Fruit fly (Drosophila melanogaster) whole organism, embryonic: ENCODE results near the gene Sptz.

ENCODE experiments used
- Antp ChIP-seq: fragments of 200-800 bp; sonication (Bioruptor generic); optimal IDR thresholded peaks from 3 replicates; lab custom pipeline; 2016; ENCODE audit warnings: missing biosample characterization, missing genetic modification characterization
- Bgb ChIP-seq: fragments of 200-800 bp; sonication (Bioruptor generic); IDR thresholded peaks from 2 replicates; pipeline ENCODE4 v1.3.6; 2022; ENCODE audit warnings: missing biosample characterization, missing genetic modification characterization; ENCODE audit not compliant: partially characterized antibody
- CG10654 ChIP-seq: fragments of 200-800 bp; sonication (Bioruptor generic); optimal IDR thresholded peaks from 2 replicates; lab custom pipeline; 2016; ENCODE audit warnings: missing biosample characterization, missing genetic modification characterization
- CG11093 ChIP-seq: fragments of 200-800 bp; sonication (Bioruptor generic); IDR thresholded peaks from 3 replicates; pipeline ENCODE4 v1.3.6; 2022; ENCODE audit warnings: missing biosample characterization, missing genetic modification characterization
- CG11247 ChIP-seq: fragments of 200-800 bp; sonication (Bioruptor generic); IDR thresholded peaks from 2 replicates; pipeline ENCODE4 v1.3.6; 2022; ENCODE audit warnings: missing biosample characterization, missing genetic modification characterization
- CG12155 ChIP-seq: fragments of 200-800 bp; sonication (Bioruptor generic); optimal IDR thresholded peaks from 3 replicates; lab custom pipeline; 2016; ENCODE audit warnings: missing biosample characterization, missing genetic modification characterization
- CG12744 ChIP-seq: fragments of 200-800 bp; sonication (Bioruptor generic); optimal IDR thresholded peaks from 2 replicates; lab custom pipeline; 2016; ENCODE audit warnings: missing biosample characterization, missing genetic modification characterization
- CG12942 ChIP-seq: fragments of 200-800 bp; sonication (Bioruptor generic); optimal IDR thresholded peaks from 3 replicates; lab custom pipeline; 2016; ENCODE audit warnings: missing biosample characterization, missing genetic modification characterization
- CG13894 ChIP-seq: fragments of 200-800 bp; sonication (Bioruptor generic); optimal IDR thresholded peaks from 3 replicates; lab custom pipeline; 2018; ENCODE audit warnings: missing biosample characterization, mild to moderate bottlenecking, missing genetic modification characterization, moderate library complexity
- CG14050 ChIP-seq: fragments of 200-800 bp; sonication (Bioruptor generic); IDR thresholded peaks from 3 replicates; pipeline ENCODE4 v1.3.6; 2022; ENCODE audit warnings: missing biosample characterization, missing genetic modification characterization
- CG3163 ChIP-seq: fragments of 200-800 bp; sonication (Bioruptor generic); optimal IDR thresholded peaks from 3 replicates; lab custom pipeline; 2016; ENCODE audit warnings: missing biosample characterization, missing genetic modification characterization
- CG3847 ChIP-seq: fragments of 200-800 bp; sonication (Bioruptor generic); IDR thresholded peaks from 2 replicates; pipeline ENCODE4 v1.3.6; 2022; ENCODE audit warnings: missing biosample characterization, missing genetic modification characterization
- CG4820 ChIP-seq: fragments of 200-800 bp; sonication (Bioruptor generic); optimal IDR thresholded peaks from 3 replicates; lab custom pipeline; 2016; ENCODE audit warnings: missing biosample characterization, missing genetic modification characterization
- CG6683 ChIP-seq: fragments of 200-800 bp; sonication (Bioruptor generic); optimal IDR thresholded peaks from 2 replicates; lab custom pipeline; 2017; ENCODE audit warnings: missing biosample characterization, mild to moderate bottlenecking, missing genetic modification characterization, missing genetic modification reagents
- CG6854 ChIP-seq: fragments of 200-800 bp; sonication (Bioruptor generic); optimal IDR thresholded peaks from 3 replicates; lab custom pipeline; 2017; ENCODE audit warnings: missing biosample characterization, mild to moderate bottlenecking, missing genetic modification characterization
- CG8281 ChIP-seq: fragments of 200-800 bp; sonication (Bioruptor generic); optimal IDR thresholded peaks from 2 replicates; lab custom pipeline; 2018; ENCODE audit warnings: missing biosample characterization, mild to moderate bottlenecking, missing genetic modification characterization, moderate library complexity
- CoRest ChIP-seq: fragments of 200-800 bp; sonication (Bioruptor generic); optimal IDR thresholded peaks from 3 replicates; lab custom pipeline; 2018; ENCODE audit warnings: missing biosample characterization, mild to moderate bottlenecking, missing genetic modification characterization, moderate library complexity
- D ChIP-seq, 2 experiments: fragments of 200-800 bp in 1 of 2; fragments of >200 bp in 1 of 2; sonication (Bioruptor generic) in 1 of 2; optimal IDR thresholded peaks; 2 replicates in 1 of 2; 3 replicates in 1 of 2; lab custom pipeline; 2017; ENCODE audit warnings: mild to moderate bottlenecking in 1 of 2, missing biosample characterization in 1 of 2, missing genetic modification characterization in 1 of 2, missing genetic modification reagents in 1 of 2
- Dip2 ChIP-seq: fragments of 200-800 bp; sonication (Bioruptor generic); IDR thresholded peaks from 2 replicates; pipeline ENCODE4 v1.3.6; 2022; ENCODE audit warnings: missing biosample characterization, missing genetic modification characterization
- E2f2 ChIP-seq: fragments of 200-800 bp; sonication (Bioruptor generic); IDR thresholded peaks from 2 replicates; pipeline ENCODE4 v1.3.6; 2022; ENCODE audit warnings: missing biosample characterization, missing genetic modification characterization
- Hr51 ChIP-seq, 2 experiments: fragments of 200-800 bp; sonication (Bioruptor generic); optimal IDR thresholded peaks; 2 replicates in 1 of 2; 3 replicates in 1 of 2; lab custom pipeline; 2016 to 2018; ENCODE audit warnings: missing biosample characterization in 2 of 2, missing genetic modification characterization in 2 of 2, mild to moderate bottlenecking in 1 of 2, moderate library complexity in 1 of 2
- Med ChIP-seq: fragments of 200-800 bp; sonication (Bioruptor generic); peaks from one replicate; lab custom pipeline; 2016; ENCODE audit warnings: missing biosample characterization, missing genetic modification characterization, mild to moderate bottlenecking, inconsistent platforms, moderate library complexity
- Mrtf ChIP-seq: fragments of 200-800 bp; sonication (Bioruptor generic); IDR thresholded peaks from 3 replicates; pipeline ENCODE4 v1.3.6; 2022; ENCODE audit warnings: missing biosample characterization, missing genetic modification characterization
- NfI ChIP-seq: fragments of 200-800 bp; sonication (Bioruptor generic); optimal IDR thresholded peaks from 3 replicates; lab custom pipeline; 2018; ENCODE audit warnings: missing biosample characterization, mild to moderate bottlenecking, missing genetic modification characterization, moderate library complexity
- Sox102F ChIP-seq: fragments of 200-800 bp; sonication (Bioruptor generic); optimal IDR thresholded peaks from 2 replicates; lab custom pipeline; 2018; ENCODE audit warnings: missing biosample characterization, mild to moderate bottlenecking, missing genetic modification characterization, moderate library complexity
- Spps ChIP-seq: fragments of 200-800 bp; sonication (Bioruptor generic); optimal IDR thresholded peaks from 2 replicates; lab custom pipeline; 2018; ENCODE audit warnings: missing biosample characterization, mild to moderate bottlenecking, missing genetic modification characterization
- Ssrp ChIP-seq: fragments of 200-800 bp; sonication (Bioruptor generic); optimal IDR thresholded peaks from 2 replicates; lab custom pipeline; 2018; ENCODE audit warnings: missing biosample characterization, mild to moderate bottlenecking, missing genetic modification characterization, moderate library complexity
- Taf1 ChIP-seq: fragments of 200-800 bp; sonication (Bioruptor generic); IDR thresholded peaks from 2 replicates; pipeline ENCODE4 v1.3.6; 2022; ENCODE audit warnings: missing biosample characterization, missing genetic modification characterization
- crol ChIP-seq: fragments of 200-800 bp; sonication (Bioruptor generic); IDR thresholded peaks from 2 replicates; pipeline ENCODE4 v1.3.6; 2022; ENCODE audit warnings: missing biosample characterization, missing genetic modification characterization
- dm ChIP-seq: fragments of 200-800 bp; sonication (Bioruptor generic); optimal IDR thresholded peaks from 3 replicates; lab custom pipeline; 2016; ENCODE audit warnings: missing biosample characterization, missing genetic modification characterization
- dpn ChIP-seq, 2 experiments: fragments of 200-800 bp; sonication (Bioruptor generic); optimal IDR thresholded peaks; 3 replicates each; lab custom pipeline; 2016; ENCODE audit warnings: missing biosample characterization in 2 of 2, missing genetic modification characterization in 2 of 2
- eyg ChIP-seq: fragments of 200-800 bp; sonication (Bioruptor generic); optimal IDR thresholded peaks from 3 replicates; lab custom pipeline; 2016; ENCODE audit warnings: missing biosample characterization, missing genetic modification characterization
- ham ChIP-seq: fragments of 200-800 bp; sonication (Bioruptor generic); IDR thresholded peaks from 2 replicates; pipeline ENCODE4 v1.3.6; 2022; ENCODE audit warnings: missing biosample characterization, missing genetic modification characterization
- jing ChIP-seq: fragments of 200-800 bp; sonication (Bioruptor generic); optimal IDR thresholded peaks from 2 replicates; lab custom pipeline; 2018; ENCODE audit warnings: missing biosample characterization, mild to moderate bottlenecking, missing genetic modification characterization
- lab ChIP-seq: fragments of 200-800 bp; sonication (Bioruptor generic); optimal IDR thresholded peaks from 3 replicates; lab custom pipeline; 2017; ENCODE audit warnings: missing biosample characterization, missing genetic modification characterization, mild to moderate bottlenecking, moderate library complexity, missing genetic modification reagents
- oc ChIP-seq: fragments of 200-800 bp; sonication (Bioruptor generic); optimal IDR thresholded peaks from 2 replicates; lab custom pipeline; 2018; ENCODE audit warnings: missing biosample characterization, mild to moderate bottlenecking, missing genetic modification characterization, moderate library complexity
- otp ChIP-seq: fragments of 200-800 bp; sonication (Bioruptor generic); IDR thresholded peaks from 3 replicates; pipeline ENCODE4, ENCODE4 v1.3.6; 2022; ENCODE audit warnings: missing biosample characterization, missing genetic modification characterization
- pfk ChIP-seq: fragments of 200-800 bp; sonication (Bioruptor generic); optimal IDR thresholded peaks from 2 replicates; lab custom pipeline; 2018; ENCODE audit warnings: missing biosample characterization, mild to moderate bottlenecking, missing genetic modification characterization, moderate library complexity
- pum ChIP-seq: fragments of 200-800 bp; sonication (Bioruptor generic); optimal IDR thresholded peaks from 2 replicates; lab custom pipeline; 2016; ENCODE audit warnings: missing biosample characterization, missing genetic modification characterization
- scrt ChIP-seq: fragments of 200-800 bp; sonication (Bioruptor generic); optimal IDR thresholded peaks from 2 replicates; lab custom pipeline; 2018; ENCODE audit warnings: missing biosample characterization, mild to moderate bottlenecking, missing genetic modification characterization, moderate library complexity
- seq ChIP-seq: fragments of 200-800 bp; sonication (Bioruptor generic); IDR thresholded peaks from 2 replicates; pipeline ENCODE4 v1.3.6; 2022; ENCODE audit warnings: missing biosample characterization, missing genetic modification characterization
- so ChIP-seq: fragments of 200-800 bp; sonication (Bioruptor generic); IDR thresholded peaks from 3 replicates; pipeline ENCODE4 v1.3.6; 2022; ENCODE audit warnings: missing biosample characterization, missing genetic modification characterization
- tll ChIP-seq, 2 experiments: fragments of 200-800 bp in 1 of 2; fragments of >200 bp in 1 of 2; sonication (Bioruptor generic) in 1 of 2; optimal IDR thresholded peaks; 2 replicates each; lab custom pipeline; 2017 to 2019; ENCODE audit warnings: missing biosample characterization in 2 of 2, missing genetic modification characterization in 2 of 2, mild to moderate bottlenecking in 1 of 2, moderate library complexity in 1 of 2
- twi ChIP-seq: fragments of 200-800 bp; optimal IDR thresholded peaks from 2 replicates; lab custom pipeline; 2019; ENCODE audit warnings: missing biosample characterization, mild to moderate bottlenecking, missing genetic modification characterization, moderate library complexity
- unpg ChIP-seq: fragments of 200-800 bp; sonication (Bioruptor generic); optimal IDR thresholded peaks from 3 replicates; lab custom pipeline; 2018; ENCODE audit warnings: missing biosample characterization, mild to moderate bottlenecking, missing genetic modification characterization, moderate library complexity
- vfl ChIP-seq: fragments of 200-800 bp; sonication (Bioruptor generic); optimal IDR thresholded peaks from 2 replicates; lab custom pipeline; 2016; ENCODE audit warnings: missing biosample characterization, missing genetic modification characterization
- zen ChIP-seq: fragments of 200-800 bp; sonication (Bioruptor generic); optimal IDR thresholded peaks from 3 replicates; lab custom pipeline; 2018; ENCODE audit warnings: missing biosample characterization, mild to moderate bottlenecking, missing genetic modification characterization, moderate library complexity

Gene Sptz

DNA sequence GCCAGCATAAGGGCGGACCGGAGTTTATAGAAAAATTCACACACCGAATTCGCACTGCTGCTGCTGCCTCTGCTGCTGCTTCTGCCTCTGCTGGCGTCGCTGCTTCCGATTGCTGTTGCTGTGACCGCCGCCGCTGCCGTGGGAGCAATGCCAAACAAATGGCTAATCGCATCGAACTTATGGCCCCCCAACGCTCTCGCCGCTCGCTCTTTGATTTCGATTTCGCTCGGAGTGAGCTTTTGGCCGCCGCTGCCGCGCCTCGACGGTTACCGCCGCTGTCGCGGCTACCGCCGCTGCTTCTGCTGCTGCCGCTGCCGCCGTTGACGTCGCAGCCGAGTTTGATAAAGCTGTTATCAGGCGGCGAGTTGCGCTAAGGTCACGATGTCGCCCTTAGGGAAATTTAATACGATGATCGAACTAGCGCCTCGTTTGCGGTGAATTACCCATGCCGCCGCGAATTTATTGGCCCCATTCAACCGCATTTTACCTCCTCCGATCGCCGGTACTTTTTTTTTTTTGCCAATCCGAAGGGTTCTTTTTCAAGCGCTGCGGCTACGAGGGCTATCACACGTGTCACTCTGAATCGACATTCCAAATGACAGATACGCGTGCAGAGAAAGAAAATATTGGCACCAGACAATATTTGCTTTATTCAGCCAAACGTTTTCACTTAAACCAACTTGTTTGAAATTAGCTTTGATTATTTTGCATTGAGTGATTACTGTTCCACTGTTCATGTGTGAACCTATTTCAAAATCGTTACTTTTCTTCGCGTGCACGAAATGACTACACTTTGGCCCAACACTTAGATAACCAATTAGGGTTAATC, 36.3 kb downstream of the Sptz start (continued):
- TF ChIP-seq zen (tag; lab: Kevin White, UChicago) = peak; percentile 27
- peak; percentile 65 for TF ChIP-seq Sox102F
- TF ChIP-seq scrt = peak; percentile 39
- peak; percentile 33; the same call in 1 of the 2 replicates for TF ChIP-seq Dip2 (GFP tag; lab: Robert Waterston, UW)
- TF ChIP-seq dpn (GFP tag; optimal IDR thresholded peaks at IDR 0.05; lab: Kevin White, UChicago) = peak; percentile 55 to 63
- no peak for TF ChIP-seq Bgb (GFP tag; lab: Robert Waterston, UW)
- TF ChIP-seq pum = peak; percentile 69
- peak; percentile 22 for TF ChIP-seq CG8281 (tag; lab: Kevin White, UChicago)
- peak; percentile 86 for TF ChIP-seq lab (GFP tag; lab: Kevin White, UChicago)
- TF ChIP-seq Antp (GFP tag; lab: Kevin White, UChicago) = peak; percentile 72
- peak; percentile 38 for TF ChIP-seq CG6854 (GFP tag; lab: Kevin White, UChicago)
- TF ChIP-seq CG12744 = no peak
- TF ChIP-seq Mrtf (GFP tag; lab: Robert Waterston, UW) = peak; percentile 82
- TF ChIP-seq Taf1 = peak; percentile 75; the same call in 1 of the 2 replicates
- peak; percentile 77; the same call in 2 of the 3 replicates for TF ChIP-seq so (GFP tag; lab: Robert Waterston, UW)
- TF ChIP-seq otp (GFP tag; lab: Robert Waterston, UW) = peak; percentile 67; the same call in 2 of the 3 replicates
- no peak for TF ChIP-seq tll (GFP tag; optimal IDR thresholded peaks at IDR 0.05; lab: Kevin White, UChicago)
- peak; percentile 75 for TF ChIP-seq NfI (GFP tag; lab: Kevin White, UChicago)
- peak; percentile 29 for TF ChIP-seq CG12942 (GFP tag; lab: Kevin White, UChicago)
- TF ChIP-seq pfk (GFP tag; lab: Kevin White, UChicago) = no peak
- peak; percentile 81 for TF ChIP-seq CG11247 (GFP tag; lab: Robert Waterston, UW)
- peak; percentile 48; the same call in 1 of the 2 replicates for TF ChIP-seq E2f2 (GFP tag; lab: Robert Waterston, UW)
- peak; percentile 77 for TF ChIP-seq eyg (GFP tag; lab: Kevin White, UChicago)
- TF ChIP-seq seq = peak; percentile 81
- peak; percentile 21 for TF ChIP-seq CG13894 (tag; lab: Kevin White, UChicago)
- TF ChIP-seq CoRest (tag; lab: Kevin White, UChicago) = peak; percentile 73
- no peak for TF ChIP-seq dm (GFP tag; lab: Kevin White, UChicago)
- no peak for TF ChIP-seq D (optimal IDR thresholded peaks at IDR 0.05; lab: Kevin White, UChicago)
- peak; percentile 24 for TF ChIP-seq D (GFP tag; optimal IDR thresholded peaks at IDR 0.05; lab: Kevin White, UChicago)
- TF ChIP-seq Med (GFP tag; lab: Kevin White, UChicago) = peak; percentile 93
- TF ChIP-seq jing (GFP tag; lab: Kevin White, UChicago) = peak; percentile 18
- TF ChIP-seq twi = no peak
- TF ChIP-seq CG12155 = peak; percentile 59
- TF ChIP-seq CG6683 (GFP tag; lab: Kevin White, UChicago) = peak; percentile 21
- no peak for TF ChIP-seq crol (GFP tag; lab: Robert Waterston, UW)
- TF ChIP-seq CG3847 = peak; percentile 81
- TF ChIP-seq vfl (GFP tag; lab: Kevin White, UChicago) = no peak
- TF ChIP-seq Ssrp (tag; lab: Kevin White, UChicago) = peak; percentile 44
- peak; percentile 48 to 53 for TF ChIP-seq Hr51 (GFP tag; optimal IDR thresholded peaks at IDR 0.05; lab: Kevin White, UChicago)
- peak; percentile 65 for TF ChIP-seq CG10654 (GFP tag; lab: Kevin White, UChicago)
- peak; percentile 52; the same call in 1 of the 3 replicates for TF ChIP-seq CG14050 (GFP tag; lab: Robert Waterston, UW)
- peak; percentile 69; the same call in 1 of the 2 replicates for TF ChIP-seq ham (GFP tag; lab: Robert Waterston, UW)
- TF ChIP-seq CG11093 (GFP tag; lab: Robert Waterston, UW) = peak; percentile 59; the same call in 2 of the 3 replicates
- TF ChIP-seq Spps (tag; lab: Kevin White, UChicago) = no peak
- peak; percentile 51 for TF ChIP-seq CG4820 (GFP tag; lab: Kevin White, UChicago)
- TF ChIP-seq CG3163 (GFP tag; lab: Kevin White, UChicago) = peak; percentile 32
- TF ChIP-seq unpg (GFP tag; lab: Kevin White, UChicago) = peak; percentile 63
- TF ChIP-seq oc (tag; lab: Kevin White, UChicago) = peak; percentile 10
